Worm (Caenorhabditis elegans): Measurements from ENCODE around the gene C14A4.8.

DNA sequence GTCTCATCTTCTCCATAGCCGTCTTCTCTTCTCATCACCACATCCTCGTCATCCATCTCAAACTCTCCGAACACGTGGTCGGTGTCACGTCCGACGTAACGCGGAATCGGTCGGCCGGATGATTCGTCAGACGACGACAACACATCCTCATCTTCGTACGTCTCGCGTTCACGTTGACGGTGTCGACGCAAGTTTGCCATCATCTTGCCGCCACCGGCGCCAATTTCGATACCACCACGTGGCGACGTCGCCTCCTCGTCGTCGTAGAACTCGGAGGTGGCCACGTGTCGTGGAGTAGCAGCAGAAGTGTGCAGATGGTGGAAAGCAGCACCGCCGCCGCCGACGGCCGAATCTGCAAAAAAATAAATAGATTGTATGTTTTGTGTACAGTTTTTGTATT, 50.6 kb downstream of the C14A4.8 start:
- TF ChIP-seq med-1 (GFP tag; optimal IDR thresholded peaks at IDR 0.05; ENCODE audit: insufficient read depth) (no peak), klf-2 (GFP tag; conservative IDR thresholded peaks at IDR 0.05) (no peak), cog-1 (tag; optimal IDR thresholded peaks at IDR 0.05) (no peak), ref-1 (GFP tag; conservative IDR thresholded peaks at IDR 0.05) (no peak)

Data from whole organism, midembryonic.